Worm (Caenorhabditis elegans): ENCODE results near the gene C50H2.7.

DNA sequence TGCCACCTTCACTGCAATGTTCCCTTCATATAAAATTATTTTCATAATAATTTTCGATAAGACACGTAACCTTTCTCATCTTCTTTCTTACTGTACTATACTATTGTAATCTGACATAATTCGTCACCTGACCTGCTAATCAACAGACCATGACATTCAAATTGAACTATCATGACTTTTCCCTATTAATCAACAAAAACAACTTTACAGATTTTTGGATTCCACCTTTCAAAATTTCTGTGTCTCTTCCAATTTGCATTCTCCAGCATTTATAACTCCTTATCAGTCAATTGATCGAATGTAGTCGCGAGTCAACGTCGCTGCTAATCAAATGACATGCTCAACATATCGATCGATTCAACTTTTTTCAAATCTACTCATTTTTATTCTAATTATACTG is 33.0 kb upstream of the C50H2.7 start, which contains the start of gene fshr-1:
- TF ChIP-seq ref-1 (GFP tag; conservative IDR thresholded peaks at IDR 0.05) (no peak), klf-2 (GFP tag; conservative IDR thresholded peaks at IDR 0.05) (no peak), ztf-23 (GFP tag; IDR thresholded peaks at IDR 0.05) (no peak), cog-1 (tag; optimal IDR thresholded peaks at IDR 0.05) (no peak), flt-1 (GFP tag; IDR thresholded peaks at IDR 0.05) (no peak), T22C8.4 (GFP tag; IDR thresholded peaks at IDR 0.05) (no peak), med-1 (GFP tag; optimal IDR thresholded peaks at IDR 0.05; ENCODE audit: insufficient read depth) (no peak)
